Worm (Caenorhabditis elegans): ENCODE measurements around the gene ZK673.2.

The ZK673.2 gene

ce11 chrII:10461207-10461606, 13.1 kb downstream of the ZK673.2 start, which contains the start of gene ZK673.5 (continued):
- TF ChIP-seq unc-98 (GFP tag; IDR thresholded peaks at IDR 0.05) (no peak), efl-1 (optimal IDR thresholded peaks at IDR 0.05) (no peak), efl-1 (GFP tag; optimal IDR thresholded peaks at IDR 0.05 in 1 of 2) (no peak)

DNA sequence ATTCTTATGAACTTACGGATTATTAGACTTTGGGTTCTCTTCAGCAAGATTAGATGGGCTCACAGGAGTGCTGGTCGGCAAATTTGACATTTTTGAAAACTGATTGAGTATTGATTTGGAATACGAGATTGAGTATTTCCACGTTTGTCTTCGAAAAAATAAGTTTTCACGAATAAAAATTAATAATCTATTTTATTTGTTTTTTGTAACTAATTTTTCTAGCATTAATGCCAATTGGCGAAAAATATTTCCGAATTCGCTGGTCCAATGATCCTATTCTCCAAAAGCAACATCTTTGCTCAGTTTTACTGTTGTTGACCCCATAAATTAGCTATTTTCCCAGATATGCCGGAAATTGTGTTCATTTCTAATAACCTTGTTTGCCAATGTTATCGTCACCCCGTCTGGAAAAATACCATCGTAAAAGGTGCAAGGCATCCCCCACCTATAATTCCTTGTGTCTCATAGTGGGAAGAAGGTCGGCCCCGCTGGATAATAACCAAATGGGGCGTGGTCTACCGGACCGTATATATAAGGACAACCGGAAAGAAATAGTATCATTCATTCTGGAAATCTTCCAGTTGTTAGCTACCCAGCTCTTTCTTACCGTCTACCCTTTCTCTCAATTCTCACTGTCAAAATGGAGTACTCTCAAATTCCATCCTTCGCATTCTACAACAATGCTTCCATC, 16.3 kb downstream of the ZK673.2 start, which contains the start of the genes ZK673.6 and sdz-37:
Gene ZK673.6 (minus strand): TSS at position 101 of the 691 bp plus-strand sequence.
Gene sdz-37 (plus strand): TSS at position 641 of the 691 bp plus-strand sequence.
- TF ChIP-seq lin-35 (GFP tag; optimal IDR thresholded peaks at IDR 0.05) (no peak), snu-23 (GFP tag; optimal IDR thresholded peaks at IDR 0.05) (no peak), zag-1 (tag; optimal IDR thresholded peaks at IDR 0.05) (no peak), unc-62 (GFP tag; optimal IDR thresholded peaks at IDR 0.05) (no peak), egl-13 (tag; optimal IDR thresholded peaks at IDR 0.05) (no peak), unc-98 (GFP tag; IDR thresholded peaks at IDR 0.05) (no peak), alr-1 (tag; optimal IDR thresholded peaks at IDR 0.05; ENCODE audit: borderline replicate concordance) (no peak), dsc-1 (tag; optimal IDR thresholded peaks at IDR 0.05) (no peak), aly-2 (tag; optimal IDR thresholded peaks at IDR 0.05) (no peak), jun-1 (tag; optimal IDR thresholded peaks at IDR 0.05) (no peak), nhr-20 (tag; optimal IDR thresholded peaks at IDR 0.05) (no peak), vab-15 (tag; optimal IDR thresholded peaks at IDR 0.05) (no peak), nhr-71 (tag; optimal IDR thresholded peaks at IDR 0.05) (no peak)

DNA sequence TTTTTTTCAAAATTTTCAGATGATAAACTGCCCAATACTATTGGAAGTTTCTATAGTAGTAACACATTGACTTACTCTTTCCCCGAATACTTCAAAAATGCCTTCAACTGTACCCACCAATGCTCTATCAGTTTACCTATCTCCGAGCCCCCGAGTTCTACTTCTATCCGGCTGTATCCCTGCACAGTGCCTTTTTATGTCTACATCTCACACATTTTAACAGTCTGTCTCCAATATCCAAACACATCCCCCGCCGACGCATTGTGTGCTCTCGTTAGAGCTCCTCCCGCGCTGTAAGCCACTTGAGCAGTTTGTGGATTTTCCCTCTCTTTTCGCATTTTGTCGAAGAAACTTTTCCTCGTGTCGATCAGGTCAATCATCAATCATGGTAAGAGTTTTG, 18.5 kb downstream of the ZK673.2 start, which contains the start of gene tnc-2:
Gene tnc-2 (plus strand): TSS at position 301 of the 400 bp plus-strand sequence.
- TF ChIP-seq ama-1 (optimal IDR thresholded peaks at IDR 0.05) (no peak), efl-1 (optimal IDR thresholded peaks at IDR 0.05) (no peak), efl-1 (GFP tag; optimal IDR thresholded peaks at IDR 0.05 in 1 of 2) (peak in 1 of 2 experiments; percentile 51)

DNA sequence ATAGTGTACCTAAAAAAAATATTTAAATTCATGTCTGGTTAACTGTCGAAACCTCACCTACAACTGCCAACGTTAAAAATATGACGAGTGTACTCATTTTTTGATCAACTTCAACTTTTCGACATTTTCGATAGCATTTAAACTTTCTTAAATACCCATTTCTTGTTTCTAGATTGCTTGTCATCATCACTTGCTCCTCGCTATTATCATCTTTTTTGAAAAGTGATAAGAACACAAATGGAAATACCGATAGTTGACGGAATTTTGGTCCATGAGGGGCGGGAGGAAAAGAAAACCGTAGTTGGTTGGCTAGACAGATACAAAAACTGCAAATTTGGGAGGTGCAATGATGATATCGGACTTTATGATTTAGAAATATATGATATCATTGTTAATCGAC, 22.1 kb downstream of the ZK673.2 start, which contains the start of gene clec-143:
Gene clec-143 (minus strand): TSS at position 139 of the 400 bp plus-strand sequence.
- TF ChIP-seq elt-2 (tag; optimal IDR thresholded peaks at IDR 0.05) (peak; percentile 57), fkh-8 (tag; optimal IDR thresholded peaks at IDR 0.05) (no peak)

ce11 chrII:10471247-10471646, 23.2 kb downstream of the ZK673.2 start, which contains the start of gene ZK666.1:
ZK666.1 (minus strand) TSS chrII:10471347.
- TF ChIP-seq fkh-8 (tag; optimal IDR thresholded peaks at IDR 0.05): no peak
- no peak for TF ChIP-seq ces-1 (GFP tag; optimal IDR thresholded peaks at IDR 0.05)
- TF ChIP-seq aly-2 (tag; optimal IDR thresholded peaks at IDR 0.05): no peak
- TF ChIP-seq pag-3 (tag; optimal IDR thresholded peaks at IDR 0.05; ENCODE audit: borderline replicate concordance, insufficient read depth): no peak
- TF ChIP-seq nhr-84 (tag; optimal IDR thresholded peaks at IDR 0.05): no peak
- TF ChIP-seq isw-1 (GFP tag; IDR thresholded peaks at IDR 0.05): no peak
- TF ChIP-seq aha-1 (tag; optimal IDR thresholded peaks at IDR 0.05): no peak
- TF ChIP-seq lin-39 (tag; optimal IDR thresholded peaks at IDR 0.05): no peak
- no peak for TF ChIP-seq jun-1 (tag; optimal IDR thresholded peaks at IDR 0.05)

ce11 chrII:10471790-10472189, 23.7 kb downstream of the ZK673.2 start, which contains the start of gene ZK666.2:
ZK666.2 (minus strand) TSS chrII:10471890.
- TF ChIP-seq aha-1 (tag; optimal IDR thresholded peaks at IDR 0.05): no peak
- no peak for TF ChIP-seq sup-37 (GFP tag; optimal IDR thresholded peaks at IDR 0.05)
- no peak for TF ChIP-seq tbx-2 (tag; optimal IDR thresholded peaks at IDR 0.05)
- no peak for TF ChIP-seq pqm-1 (tag; optimal IDR thresholded peaks at IDR 0.05)
- TF ChIP-seq lin-39 (tag; optimal IDR thresholded peaks at IDR 0.05): no peak
- no peak for TF ChIP-seq sptf-1 (tag; optimal IDR thresholded peaks at IDR 0.05)
- TF ChIP-seq mab-9 (GFP tag; IDR thresholded peaks at IDR 0.05): no peak
- TF ChIP-seq unc-62 (GFP tag; optimal IDR thresholded peaks at IDR 0.05): no peak
- no peak for TF ChIP-seq skn-1 (tag; optimal IDR thresholded peaks at IDR 0.05)
- TF ChIP-seq swsn-7 (tag; optimal IDR thresholded peaks at IDR 0.05): no peak
- TF ChIP-seq lin-35 (GFP tag; optimal IDR thresholded peaks at IDR 0.05): no peak
- TF ChIP-seq isw-1 (GFP tag; IDR thresholded peaks at IDR 0.05): no peak
- TF ChIP-seq zag-1 (tag; optimal IDR thresholded peaks at IDR 0.05): no peak
- no peak for TF ChIP-seq elt-3 (tag; optimal IDR thresholded peaks at IDR 0.05)
- no peak for TF ChIP-seq ets-5 (GFP tag; IDR thresholded peaks at IDR 0.05)
- no peak for TF ChIP-seq nhr-90 (tag; optimal IDR thresholded peaks at IDR 0.05; ENCODE audit: poor library complexity)
- TF ChIP-seq egl-13 (tag; optimal IDR thresholded peaks at IDR 0.05): no peak
- no peak for TF ChIP-seq mep-1 (tag; optimal IDR thresholded peaks at IDR 0.05)
- TF ChIP-seq ceh-90 (tag; optimal IDR thresholded peaks at IDR 0.05): no peak
